Worm (Caenorhabditis elegans): Measurements from ENCODE around the gene bus-8A.

The bus-8A gene

ce11 chrX:5509114-5509877 is 16.6 kb downstream of the bus-8A start:
- peak; percentile 43 for TF ChIP-seq lin-14 (GFP tag; optimal IDR thresholded peaks at IDR 0.05)
- peak; percentile 17 for TF ChIP-seq nhr-71 (tag; optimal IDR thresholded peaks at IDR 0.05)
- TF ChIP-seq elt-2 (tag; optimal IDR thresholded peaks at IDR 0.05): no peak
- peak; percentile 24 for TF ChIP-seq rnt-1 (tag; optimal IDR thresholded peaks at IDR 0.05)

- TF ChIP-seq nhr-237 (tag; optimal IDR thresholded peaks at IDR 0.05) (no peak), egl-27 (tag; optimal IDR thresholded peaks at IDR 0.05) (no peak), fos-1 (tag; optimal IDR thresholded peaks at IDR 0.05) (no peak), nhr-90 (tag; optimal IDR thresholded peaks at IDR 0.05; ENCODE audit: poor library complexity) (no peak), tlp-1 (tag; optimal IDR thresholded peaks at IDR 0.05) (no peak), pax-3 (tag; optimal IDR thresholded peaks at IDR 0.05) (no peak), zag-1 (tag; optimal IDR thresholded peaks at IDR 0.05) (no peak), hlh-4 (tag; optimal IDR thresholded peaks at IDR 0.05) (no peak), snu-23 (GFP tag; optimal IDR thresholded peaks at IDR 0.05) (no peak), lin-39 (tag; optimal IDR thresholded peaks at IDR 0.05) (no peak), egl-13 (tag; optimal IDR thresholded peaks at IDR 0.05) (no peak), unc-98 (GFP tag; IDR thresholded peaks at IDR 0.05) (no peak), unc-62 (GFP tag; optimal IDR thresholded peaks at IDR 0.05) (no peak), ztf-11 (tag; optimal IDR thresholded peaks at IDR 0.05) (no peak), hpl-2 (GFP tag; optimal IDR thresholded peaks at IDR 0.05) (no peak), zip-4 (GFP tag; optimal IDR thresholded peaks at IDR 0.05) (no peak), ceh-90 (tag; optimal IDR thresholded peaks at IDR 0.05) (no peak), efl-1 (optimal IDR thresholded peaks at IDR 0.05) (no peak), efl-1 (GFP tag; optimal IDR thresholded peaks at IDR 0.05 in 1 of 2) (no peak)
Observed at ce11 chrX:5512227-5512626, 19.5 kb downstream of the bus-8A start, which contains the start of gene T23F2.3. TSS of gene T23F2.3 (minus strand) at chrX:5512327.

- TF ChIP-seq lin-14 (GFP tag; optimal IDR thresholded peaks at IDR 0.05) (peak; percentile 60), nhr-47 (tag; optimal IDR thresholded peaks at IDR 0.05) (peak; percentile 7), tbx-2 (tag; optimal IDR thresholded peaks at IDR 0.05) (peak; percentile 2), swsn-7 (tag; optimal IDR thresholded peaks at IDR 0.05) (peak; percentile 9), nhr-77 (tag; optimal IDR thresholded peaks at IDR 0.05) (peak; percentile 4), nhr-71 (tag; optimal IDR thresholded peaks at IDR 0.05) (peak; percentile 48), fkh-8 (tag; optimal IDR thresholded peaks at IDR 0.05) (peak; percentile 89), lin-15B (tag; optimal IDR thresholded peaks at IDR 0.05) (no peak), C16A3.4 (tag; optimal IDR thresholded peaks at IDR 0.05) (no peak)
Observed at ce11 chrX:5512707-5513106, 20.0 kb downstream of the bus-8A start.

ce11 chrX:5514346-5514745 is 21.6 kb downstream of the bus-8A start:
- TF ChIP-seq lir-3 (tag; optimal IDR thresholded peaks at IDR 0.05; ENCODE audit: poor library complexity) (no peak), skn-1 (tag; optimal IDR thresholded peaks at IDR 0.05) (peak; percentile 7), Y116A8C.19 (tag; optimal IDR thresholded peaks at IDR 0.05; ENCODE audit: borderline replicate concordance) (no peak), C04F5.9 (tag; optimal IDR thresholded peaks at IDR 0.05) (no peak), mep-1 (tag; optimal IDR thresholded peaks at IDR 0.05) (peak; percentile 8)

DNA sequence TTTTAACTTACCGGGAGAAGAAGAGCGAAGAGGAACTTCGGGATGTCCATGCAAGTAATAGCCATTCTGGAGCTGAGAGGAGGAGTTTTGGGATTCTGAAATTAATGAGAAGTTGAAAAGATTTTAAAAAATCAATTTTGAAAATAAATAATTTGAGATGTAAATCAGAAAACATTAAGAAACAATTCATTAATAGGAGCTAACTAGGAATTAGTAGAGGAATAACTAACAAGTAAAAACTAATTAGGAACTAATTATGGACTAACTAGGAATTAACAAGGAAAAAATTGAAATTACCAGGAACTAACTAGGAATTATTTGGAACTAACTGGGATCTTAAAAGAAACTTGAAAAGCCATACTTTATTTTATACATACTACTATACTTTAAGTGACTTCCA is 22.3 kb downstream of the bus-8A start, which contains the start of gene T23F2.4:
Gene T23F2.4, minus strand, starts transcription at position 101 of the 400 bp plus-strand sequence.
- no peak for TF ChIP-seq swsn-7 (tag; optimal IDR thresholded peaks at IDR 0.05)
- TF ChIP-seq hpl-2 (GFP tag; optimal IDR thresholded peaks at IDR 0.05): no peak
- no peak for TF ChIP-seq nhr-12 (tag; optimal IDR thresholded peaks at IDR 0.05)
- TF ChIP-seq nhr-19 (GFP tag; conservative IDR thresholded peaks at IDR 0.05): no peak
- TF ChIP-seq alr-1 (tag; optimal IDR thresholded peaks at IDR 0.05; ENCODE audit: borderline replicate concordance): no peak
- TF ChIP-seq C34B4.2 (tag; optimal IDR thresholded peaks at IDR 0.05): no peak
- no peak for TF ChIP-seq aly-2 (tag; optimal IDR thresholded peaks at IDR 0.05)
- no peak for TF ChIP-seq grh-1 (GFP tag; IDR thresholded peaks at IDR 0.05)
- TF ChIP-seq pax-3 (tag; optimal IDR thresholded peaks at IDR 0.05): no peak
- no peak for TF ChIP-seq aha-1 (tag; optimal IDR thresholded peaks at IDR 0.05)
- TF ChIP-seq unc-130 (tag; optimal IDR thresholded peaks at IDR 0.05): no peak
- no peak for TF ChIP-seq fkh-8 (tag; optimal IDR thresholded peaks at IDR 0.05)
- no peak for TF ChIP-seq snu-23 (GFP tag; optimal IDR thresholded peaks at IDR 0.05)
- no peak for TF ChIP-seq mab-9 (GFP tag; IDR thresholded peaks at IDR 0.05)
- TF ChIP-seq F16B12.6 (tag; optimal IDR thresholded peaks at IDR 0.05): no peak
- no peak for TF ChIP-seq sup-37 (GFP tag; optimal IDR thresholded peaks at IDR 0.05)
- TF ChIP-seq zag-1 (tag; optimal IDR thresholded peaks at IDR 0.05): no peak

Measured in whole organism, L1 larva.